Worm (Caenorhabditis elegans) whole organism, L2 larva: ENCODE data around the gene Y43F8C.13.

Experiments
- R02D3.7 ChIP-seq: fragments of 150-350 bp; optimal IDR thresholded peaks from 2 replicates; lab custom pipeline; 2014; ENCODE audit warnings: missing biosample characterization, missing genetic modification characterization
- Y55F3AM.14 ChIP-seq: fragments of 200-800 bp; sonication (Bioruptor generic); optimal IDR thresholded peaks from 2 replicates; lab custom pipeline; 2018; ENCODE audit warnings: mild to moderate bottlenecking, missing genetic modification characterization, missing compliant biosample characterization
- ama-1 ChIP-seq: fragments of 150-350 bp; optimal IDR thresholded peaks from 2 replicates; lab custom pipeline; 2018; ENCODE audit warnings: inconsistent platforms
- egl-27 ChIP-seq: sonication (generic microtip); optimal IDR thresholded peaks from 3 replicates; lab custom pipeline; 2017; ENCODE audit warnings: missing biosample characterization, missing genetic modification reagents, missing genetic modification characterization
- lin-39 ChIP-seq: fragments of 150-350 bp; optimal IDR thresholded peaks from 2 replicates; lab custom pipeline; 2014; ENCODE audit warnings: missing biosample characterization, missing genetic modification reagents, missing genetic modification characterization
- mbf-1 ChIP-seq: sonication (generic microtip); optimal IDR thresholded peaks from 2 replicates; lab custom pipeline; 2017; ENCODE audit warnings: missing biosample characterization, missing genetic modification characterization
- nhr-11 ChIP-seq: fragments of 150-350 bp; optimal IDR thresholded peaks from 2 replicates; lab custom pipeline; 2014; ENCODE audit warnings: missing biosample characterization, missing genetic modification characterization

DNA sequence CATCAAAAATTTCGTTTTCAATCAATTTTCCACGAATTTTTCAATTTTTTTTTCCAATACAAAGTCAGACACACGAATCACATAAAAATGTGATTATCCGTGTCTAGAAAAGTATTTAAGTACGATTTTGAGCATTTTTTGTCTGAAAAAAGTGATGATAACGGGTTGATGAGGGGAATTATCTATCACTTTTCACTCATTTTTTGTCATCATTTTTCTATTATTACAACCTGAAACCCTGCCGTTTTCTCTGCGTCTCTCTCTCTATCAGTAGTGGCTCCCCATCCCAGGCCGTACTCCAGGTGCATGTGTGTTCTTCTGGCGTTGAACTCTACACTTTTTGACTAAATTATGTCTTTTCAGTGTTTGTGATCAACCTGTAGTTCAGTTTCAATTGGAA, 24.8 kb downstream of the Y43F8C.13 start:
- TF ChIP-seq Y55F3AM.14 (GFP tag; lab: Kevin White, UChicago) (no peak), R02D3.7 (tag; lab: Kevin White, UChicago) (no peak), mbf-1 (tag; lab: Kevin White, UChicago) (no peak), lin-39 (tag; lab: Kevin White, UChicago) (no peak), ama-1 (lab: Kevin White, UChicago) (no peak), nhr-11 (tag; lab: Kevin White, UChicago) (no peak), egl-27 (tag; lab: Kevin White, UChicago) (no peak)
